In the genomic region with DNA sequence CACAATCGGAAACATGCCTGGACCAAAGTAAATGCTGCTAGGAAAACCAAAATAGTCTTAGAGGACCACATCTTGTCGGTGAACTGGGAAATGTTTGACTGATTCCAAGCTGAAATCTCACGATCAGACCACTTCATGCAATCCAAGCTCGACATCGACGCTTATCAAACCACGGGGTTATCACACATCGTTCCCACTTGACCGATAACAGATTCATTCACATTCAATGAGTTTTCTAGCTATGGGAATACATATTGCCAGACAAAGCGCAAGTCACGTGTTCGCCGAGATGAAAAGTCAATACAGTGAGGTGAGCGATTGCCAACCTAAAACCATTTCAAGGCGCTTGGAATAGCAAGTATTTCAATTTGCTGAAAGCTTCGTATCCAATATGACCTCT, we compare ENCODE assay signal across 1 fruit fly cellular context.
TF ChIP-seq lines count a peak whose summit lies in the region.

No protein-coding gene starts in this region.

TF ChIP-seq in whole organism, embryonic, 481 proteins besides CTCF, POLR2A, EP300 and RAD21 (continued from another document):
- TF ChIP-seq CG16779 (GFP tag; IDR thresholded peaks at IDR 0.05; lab: Robert Waterston, UW) (no peak), Antp (GFP tag; optimal IDR thresholded peaks at IDR 0.05; lab: Kevin White, UChicago) (no peak), CG2129 (GFP tag; IDR thresholded peaks at IDR 0.05; lab: Robert Waterston, UW; ENCODE audit: partially characterized antibody) (no peak), CG10543 (GFP tag; optimal IDR thresholded peaks at IDR 0.05; lab: Kevin White, UChicago) (no peak), dmrt99B (tag; optimal IDR thresholded peaks at IDR 0.05; lab: Kevin White, UChicago) (no peak), Hsf (GFP tag; optimal IDR thresholded peaks at IDR 0.05; lab: Kevin White, UChicago) (no peak), CG5180 (GFP tag; optimal IDR thresholded peaks at IDR 0.05; lab: Kevin White, UChicago) (no peak), Usf (GFP tag; optimal IDR thresholded peaks at IDR 0.05; lab: Kevin White, UChicago) (no peak), sug (tag; optimal IDR thresholded peaks at IDR 0.05; lab: Kevin White, UChicago) (peak; percentile 54), sc (optimal IDR thresholded peaks at IDR 0.05; lab: Kevin White, UChicago) (no peak), sc (GFP tag; optimal IDR thresholded peaks at IDR 0.05; lab: Kevin White, UChicago) (no peak), Dref (GFP tag; IDR thresholded peaks at IDR 0.05; lab: Robert Waterston, UW) (no peak), btn (GFP tag; optimal IDR thresholded peaks at IDR 0.05; lab: Kevin White, UChicago) (no peak), Atf-2 (GFP tag; optimal IDR thresholded peaks at IDR 0.05; lab: Kevin White, UChicago) (no peak), Gsc (GFP tag; IDR thresholded peaks at IDR 0.05; lab: Robert Waterston, UW) (no peak), Trl (optimal IDR thresholded peaks at IDR 0.05; lab: Kevin White, UChicago) (no peak), Trl (GFP tag; optimal IDR thresholded peaks at IDR 0.05; lab: Kevin White, UChicago) (no peak), hb (GFP tag; IDR thresholded peaks at IDR 0.05; lab: Robert Waterston, UW; ENCODE audit: partially characterized antibody) (no peak), CG15601 (tag; optimal IDR thresholded peaks at IDR 0.05; lab: Kevin White, UChicago) (no peak), ase (GFP tag; IDR thresholded peaks at IDR 0.05; lab: Robert Waterston, UW) (no peak), mam (GFP tag; optimal IDR thresholded peaks at IDR 0.05; lab: Kevin White, UChicago) (no peak), Dip2 (GFP tag; IDR thresholded peaks at IDR 0.05; lab: Robert Waterston, UW) (no peak), D (optimal IDR thresholded peaks at IDR 0.05; lab: Kevin White, UChicago) (no peak), D (GFP tag; optimal IDR thresholded peaks at IDR 0.05; lab: Kevin White, UChicago) (no peak), fd96Cb (tag; optimal IDR thresholded peaks at IDR 0.05; lab: Kevin White, UChicago) (no peak), so (GFP tag; IDR thresholded peaks at IDR 0.05; lab: Robert Waterston, UW) (no peak), Kr (GFP tag; optimal IDR thresholded peaks at IDR 0.05; lab: Kevin White, UChicago) (no peak), slou (GFP tag; optimal IDR thresholded peaks at IDR 0.05; lab: Kevin White, UChicago) (no peak), ci (GFP tag; IDR thresholded peaks at IDR 0.05; lab: Robert Waterston, UW) (peak; percentile 44; the same call in 1 of the 3 replicates), bigmax (GFP tag; optimal IDR thresholded peaks at IDR 0.05; lab: Kevin White, UChicago) (no peak), CG3281 (GFP tag; optimal IDR thresholded peaks at IDR 0.05; lab: Kevin White, UChicago) (no peak), CG18599 (GFP tag; optimal IDR thresholded peaks at IDR 0.05; lab: Kevin White, UChicago) (peak; percentile 19), CG34422 (GFP tag; IDR thresholded peaks at IDR 0.05; lab: Robert Waterston, UW) (no peak), usp (GFP tag; optimal IDR thresholded peaks at IDR 0.05; lab: Kevin White, UChicago) (no peak), CG3163 (GFP tag; optimal IDR thresholded peaks at IDR 0.05; lab: Kevin White, UChicago) (no peak), Fer1 (GFP tag; optimal IDR thresholded peaks at IDR 0.05; lab: Kevin White, UChicago) (no peak), Gug (GFP tag; IDR thresholded peaks at IDR 0.05; lab: Robert Waterston, UW) (no peak), Hr78 (GFP tag; optimal IDR thresholded peaks at IDR 0.05; lab: Kevin White, UChicago) (no peak), CG16815 (GFP tag; optimal IDR thresholded peaks at IDR 0.05; lab: Kevin White, UChicago) (no peak), lab (GFP tag; optimal IDR thresholded peaks at IDR 0.05; lab: Kevin White, UChicago) (no peak), MTF-1 (GFP tag; optimal IDR thresholded peaks at IDR 0.05; lab: Kevin White, UChicago; ENCODE audit: borderline replicate concordance) (no peak), CG15269 (tag; optimal IDR thresholded peaks at IDR 0.05; lab: Kevin White, UChicago) (no peak), bsh (GFP tag; optimal IDR thresholded peaks at IDR 0.05; lab: Kevin White, UChicago) (no peak), C15 (GFP tag; IDR thresholded peaks at IDR 0.05; lab: Robert Waterston, UW) (no peak), pros (GFP tag; optimal IDR thresholded peaks at IDR 0.05; lab: Kevin White, UChicago) (no peak), cwo (GFP tag; optimal IDR thresholded peaks at IDR 0.05; lab: Kevin White, UChicago) (peak; percentile 91), CG2875 (GFP tag; optimal IDR thresholded peaks at IDR 0.05; lab: Kevin White, UChicago) (no peak), CrebB (tag; optimal IDR thresholded peaks at IDR 0.05; lab: Kevin White, UChicago) (peak; percentile 7), CG13894 (tag; optimal IDR thresholded peaks at IDR 0.05; lab: Kevin White, UChicago) (no peak), nerfin-2 (GFP tag; IDR thresholded peaks at IDR 0.05; lab: Robert Waterston, UW; ENCODE audit: partially characterized antibody) (no peak), ap (GFP tag; IDR thresholded peaks at IDR 0.05; lab: Robert Waterston, UW) (no peak), trh (GFP tag; optimal IDR thresholded peaks at IDR 0.05; lab: Kevin White, UChicago) (no peak), mirr (GFP tag; optimal IDR thresholded peaks at IDR 0.05; lab: Kevin White, UChicago) (peak; percentile 57), CG1233 (GFP tag; optimal IDR thresholded peaks at IDR 0.05; lab: Kevin White, UChicago) (no peak), hkb (optimal IDR thresholded peaks at IDR 0.05; lab: Kevin White, UChicago) (no peak), hkb (GFP tag; IDR thresholded peaks at IDR 0.05; lab: Robert Waterston, UW) (no peak), pum (GFP tag; optimal IDR thresholded peaks at IDR 0.05; lab: Kevin White, UChicago) (no peak), B-H2 (GFP tag; optimal IDR thresholded peaks at IDR 0.05; lab: Kevin White, UChicago) (peak; percentile 16), CG7987 (GFP tag; optimal IDR thresholded peaks at IDR 0.05; lab: Kevin White, UChicago) (peak; percentile 49), Chrac-16 (GFP tag; optimal IDR thresholded peaks at IDR 0.05; lab: Kevin White, UChicago) (no peak), br (optimal IDR thresholded peaks at IDR 0.05; lab: Kevin White, UChicago) (no peak), chinmo (GFP tag; IDR thresholded peaks at IDR 0.05; lab: Robert Waterston, UW; ENCODE audit: partially characterized antibody) (no peak), Dp (GFP tag; optimal IDR thresholded peaks at IDR 0.05; lab: Kevin White, UChicago) (no peak), lola (GFP tag; optimal IDR thresholded peaks at IDR 0.05; lab: Kevin White, UChicago) (no peak), seq (GFP tag; IDR thresholded peaks at IDR 0.05; lab: Robert Waterston, UW) (no peak), dmrt11E (tag; optimal IDR thresholded peaks at IDR 0.05; lab: Kevin White, UChicago) (no peak), tio (GFP tag; optimal IDR thresholded peaks at IDR 0.05; lab: Kevin White, UChicago) (no peak), hth (optimal IDR thresholded peaks at IDR 0.05; lab: Kevin White, UChicago) (no peak), run (tag; optimal IDR thresholded peaks at IDR 0.05; lab: Kevin White, UChicago) (no peak), Mrtf (GFP tag; IDR thresholded peaks at IDR 0.05; lab: Robert Waterston, UW) (no peak), gfzf (GFP tag; optimal IDR thresholded peaks at IDR 0.05; lab: Kevin White, UChicago) (no peak), h (optimal IDR thresholded peaks at IDR 0.05; lab: Kevin White, UChicago) (no peak), sens (GFP tag; lab: Kevin White, UChicago) (no peak), CG42726 (GFP tag; IDR thresholded peaks at IDR 0.05; lab: Robert Waterston, UW; ENCODE audit: partially characterized antibody) (no peak), fu2 (GFP tag; optimal IDR thresholded peaks at IDR 0.05; lab: Kevin White, UChicago) (no peak), Mad (GFP tag; optimal IDR thresholded peaks at IDR 0.05; lab: Kevin White, UChicago) (no peak), MBD-R2 (GFP tag; IDR thresholded peaks at IDR 0.05; lab: Robert Waterston, UW) (no peak), Lpt (GFP tag; optimal IDR thresholded peaks at IDR 0.05; lab: Kevin White, UChicago) (no peak), Ets65A (GFP tag; lab: Kevin White, UChicago) (no peak), gsb-n (tag; optimal IDR thresholded peaks at IDR 0.05; lab: Kevin White, UChicago) (no peak), Pdp1 (GFP tag; optimal IDR thresholded peaks at IDR 0.05; lab: Kevin White, UChicago) (no peak), CG2712 (tag; optimal IDR thresholded peaks at IDR 0.05; lab: Kevin White, UChicago) (no peak), jumu (GFP tag; optimal IDR thresholded peaks at IDR 0.05; lab: Kevin White, UChicago) (no peak), CG8290 (GFP tag; optimal IDR thresholded peaks at IDR 0.05; lab: Kevin White, UChicago) (no peak), CG8290 (tag; optimal IDR thresholded peaks at IDR 0.05; lab: Kevin White, UChicago) (peak in 1 of 2 experiments; percentile 24), CG4617 (GFP tag; optimal IDR thresholded peaks at IDR 0.05; lab: Kevin White, UChicago; ENCODE audit: borderline replicate concordance) (no peak), tll (GFP tag; optimal IDR thresholded peaks at IDR 0.05; lab: Kevin White, UChicago) (no peak), pfk (GFP tag; optimal IDR thresholded peaks at IDR 0.05; lab: Kevin White, UChicago) (no peak), CG17385 (GFP tag; optimal IDR thresholded peaks at IDR 0.05; lab: Kevin White, UChicago) (no peak), CG6175 (GFP tag; IDR thresholded peaks at IDR 0.05; lab: Robert Waterston, UW) (no peak)
